Worm (Caenorhabditis elegans) whole organism, L1 larva: Measurements from ENCODE around the gene fkh-3.

Experiments
- aha-1 ChIP-seq: fragments of 150-350 bp; optimal IDR thresholded peaks from 2 replicates; lab custom pipeline; 2014; ENCODE audit warnings: missing biosample characterization, missing genetic modification characterization
- elt-2 ChIP-seq: sonication (generic microtip); optimal IDR thresholded peaks from 2 replicates; lab custom pipeline; 2016; ENCODE audit warnings: missing genetic modification characterization, mild to moderate bottlenecking, inconsistent platforms, missing compliant biosample characterization, missing genetic modification reagents
- elt-3 ChIP-seq, 6 experiments: fragments of 150-350 bp in 1 of 6; sonication (generic microtip); optimal IDR thresholded peaks; 2 replicates each; lab custom pipeline; 2017 to 2018; ENCODE audit warnings: missing biosample characterization in 6 of 6, missing genetic modification characterization in 6 of 6, inconsistent platforms in 1 of 6
- mep-1 ChIP-seq: fragments of 150-350 bp; optimal IDR thresholded peaks from 2 replicates; lab custom pipeline; 2014; ENCODE audit warnings: missing biosample characterization, missing genetic modification characterization
- nhr-237 ChIP-seq: fragments of 150-350 bp; optimal IDR thresholded peaks from 2 replicates; lab custom pipeline; 2014; ENCODE audit warnings: missing biosample characterization, missing genetic modification characterization
- nhr-47 ChIP-seq: sonication (generic microtip); optimal IDR thresholded peaks from 2 replicates; lab custom pipeline; 2016; ENCODE audit warnings: mild to moderate bottlenecking, missing genetic modification characterization, moderate library complexity, missing compliant biosample characterization
- unc-62 ChIP-seq: fragments of 150-350 bp; optimal IDR thresholded peaks from 2 replicates; lab custom pipeline; 2014; ENCODE audit warnings: missing biosample characterization, missing genetic modification reagents, missing genetic modification characterization

DNA sequence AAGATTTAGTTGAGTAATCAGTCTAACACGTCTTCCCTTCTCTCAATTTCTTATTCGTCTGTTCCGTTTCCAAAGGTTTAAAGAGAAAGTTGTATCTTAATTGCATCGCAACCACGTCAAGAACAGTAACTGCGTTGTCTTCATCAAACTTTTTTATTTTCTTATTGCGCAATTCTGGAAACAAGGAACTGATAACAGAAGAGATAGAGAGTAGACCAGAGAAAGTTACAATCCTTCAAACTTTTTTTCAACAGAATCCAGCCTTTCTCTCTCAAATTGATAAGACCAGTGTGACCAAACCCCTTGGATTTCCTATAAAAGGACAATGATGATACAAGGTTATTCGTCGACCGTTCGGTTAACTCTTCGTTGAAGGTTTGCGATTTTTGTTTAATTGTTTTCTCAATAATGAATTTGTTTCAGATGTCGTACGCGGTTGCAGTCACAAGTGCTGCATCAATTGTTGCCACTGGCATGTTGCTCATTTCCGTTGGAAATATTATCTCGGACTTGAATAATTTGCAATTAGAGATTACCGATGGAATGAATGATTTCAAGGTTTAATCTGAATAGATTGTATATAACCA lies 45.9 kb upstream of the fkh-3 start, which contains the start of gene col-184:
- no peak for TF ChIP-seq nhr-237 (tag; lab: Kevin White, UChicago)
- TF ChIP-seq unc-62 (GFP tag; lab: Kevin White, UChicago): no peak
- TF ChIP-seq elt-2 (tag; lab: Kevin White, UChicago): no peak
- peak in 1 of 6 experiments; percentile 42 for TF ChIP-seq elt-3 (tag; optimal IDR thresholded peaks at IDR 0.05; lab: Kevin White, UChicago)
- no peak for TF ChIP-seq aha-1
- TF ChIP-seq mep-1 (tag; lab: Kevin White, UChicago): no peak
- TF ChIP-seq nhr-47 (tag; lab: Kevin White, UChicago): no peak
